Worm (Caenorhabditis elegans) whole organism, early embryonic: ENCODE measurements around the gene moa-1.

Experiments used
- B0310.2 ChIP-seq: sonication (generic microtip); optimal IDR thresholded peaks from 2 replicates; lab custom pipeline; 2016; ENCODE audit warnings: mild to moderate bottlenecking, missing genetic modification characterization, missing compliant biosample characterization
- F13C5.2 ChIP-seq: sonication (generic microtip); optimal IDR thresholded peaks from 2 replicates; lab custom pipeline; 2017; ENCODE audit warnings: mild to moderate bottlenecking, missing genetic modification characterization, inconsistent platforms, missing compliant biosample characterization
- aly-1 ChIP-seq: sonication (generic microtip); optimal IDR thresholded peaks from 2 replicates; lab custom pipeline; 2016; ENCODE audit warnings: missing genetic modification characterization, missing compliant biosample characterization
- ama-1 ChIP-seq: fragments of 150-350 bp; optimal IDR thresholded peaks from 2 replicates; lab custom pipeline; 2014
- ceh-13 ChIP-seq: fragments of 200-800 bp; sonication (Bioruptor generic); optimal IDR thresholded peaks from 2 replicates; lab custom pipeline; 2018; ENCODE audit warnings: mild to moderate bottlenecking, missing genetic modification characterization, missing compliant biosample characterization
- ceh-36 ChIP-seq: sonication (generic microtip); optimal IDR thresholded peaks from 2 replicates; lab custom pipeline; 2016; ENCODE audit warnings: missing genetic modification characterization, inconsistent platforms, missing compliant biosample characterization
- ets-7 ChIP-seq: sonication (generic microtip); optimal IDR thresholded peaks from 2 replicates; lab custom pipeline; 2016; ENCODE audit warnings: missing genotype, missing genetic modification characterization, missing compliant biosample characterization
- flt-1 ChIP-seq: fragments of 200-800 bp; sonication (Bioruptor generic); IDR thresholded peaks from 2 replicates; pipeline ENCODE4 v1.3.6; 2022; ENCODE audit warnings: missing genetic modification characterization, missing compliant biosample characterization
- hmbx-1 ChIP-seq: sonication (generic microtip); optimal IDR thresholded peaks from 2 replicates; lab custom pipeline; 2016; ENCODE audit warnings: mild to moderate bottlenecking, missing genetic modification characterization, missing compliant biosample characterization
- hmg-4 ChIP-seq: fragments of 200-800 bp; sonication (Bioruptor generic); optimal IDR thresholded peaks from 2 replicates; lab custom pipeline; 2018; ENCODE audit warnings: mild to moderate bottlenecking, missing genetic modification characterization, missing compliant biosample characterization
- hnd-1 ChIP-seq: sonication (generic microtip); optimal IDR thresholded peaks from 2 replicates; lab custom pipeline; 2016; ENCODE audit warnings: missing genetic modification characterization, missing compliant biosample characterization
- pes-1 ChIP-seq: fragments of 200-800 bp; sonication (Bioruptor generic); IDR thresholded peaks from 2 replicates; pipeline ENCODE4 v1.3.6; 2022; ENCODE audit warnings: missing genetic modification reagents, missing genetic modification characterization, missing compliant biosample characterization
- scrt-1 ChIP-seq: fragments of 200-800 bp; sonication (Bioruptor generic); IDR thresholded peaks from 2 replicates; pipeline ENCODE4 v1.3.6; 2022; ENCODE audit warnings: missing genetic modification characterization, missing compliant biosample characterization
- sea-1 ChIP-seq: fragments of 200-800 bp; sonication (Bioruptor generic); conservative IDR thresholded peaks from 2 replicates; pipeline ENCODE4 v1.3.6; 2022; ENCODE audit warnings: missing genetic modification characterization, missing compliant biosample characterization
- tbx-11 ChIP-seq: fragments of 200-800 bp; sonication (Bioruptor generic); IDR thresholded peaks from 2 replicates; pipeline ENCODE4 v1.3.6; 2022; ENCODE audit warnings: missing genetic modification characterization, missing compliant biosample characterization
- tbx-37 ChIP-seq: fragments of 200-800 bp; sonication (Bioruptor generic); conservative IDR thresholded peaks from 2 replicates; pipeline ENCODE4 v1.3.6; 2022; ENCODE audit warnings: missing genetic modification reagents, missing genetic modification characterization, missing compliant biosample characterization
- tra-4 ChIP-seq: sonication (generic microtip); optimal IDR thresholded peaks from 2 replicates; lab custom pipeline; 2017; ENCODE audit warnings: missing genetic modification characterization, missing compliant biosample characterization

The moa-1 gene

ce11 chrIII:1969802-1970201, at the start of gene moa-1:
Gene moa-1, minus strand, starts transcription at chrIII:1969902.
- no peak for TF ChIP-seq tra-4 (tag; lab: Kevin White, UChicago)
- no peak for TF ChIP-seq sea-1 (GFP tag; lab: Robert Waterston, UW)
- no peak for TF ChIP-seq flt-1 (GFP tag; lab: Robert Waterston, UW)
- no peak for TF ChIP-seq hmg-4 (GFP tag; lab: Kevin White, UChicago)
- no peak for TF ChIP-seq hnd-1 (tag; lab: Kevin White, UChicago)
- TF ChIP-seq pes-1 (GFP tag; lab: Robert Waterston, UW), result no peak
- no peak for TF ChIP-seq F13C5.2 (tag; lab: Kevin White, UChicago)
- no peak for TF ChIP-seq ceh-36 (tag; lab: Kevin White, UChicago)
- TF ChIP-seq tbx-37 (GFP tag; lab: Robert Waterston, UW), result no peak
- TF ChIP-seq aly-1 (tag; lab: Kevin White, UChicago), result no peak
- TF ChIP-seq ets-7, result no peak
- no peak for TF ChIP-seq ama-1 (lab: Kevin White, UChicago)
- no peak for TF ChIP-seq ceh-13 (GFP tag; lab: Kevin White, UChicago)
- TF ChIP-seq hmbx-1, result no peak
- no peak for TF ChIP-seq scrt-1 (GFP tag; lab: Robert Waterston, UW)
- no peak for TF ChIP-seq tbx-11 (GFP tag; lab: Robert Waterston, UW)
- TF ChIP-seq B0310.2 (tag; lab: Kevin White, UChicago), result no peak

DNA sequence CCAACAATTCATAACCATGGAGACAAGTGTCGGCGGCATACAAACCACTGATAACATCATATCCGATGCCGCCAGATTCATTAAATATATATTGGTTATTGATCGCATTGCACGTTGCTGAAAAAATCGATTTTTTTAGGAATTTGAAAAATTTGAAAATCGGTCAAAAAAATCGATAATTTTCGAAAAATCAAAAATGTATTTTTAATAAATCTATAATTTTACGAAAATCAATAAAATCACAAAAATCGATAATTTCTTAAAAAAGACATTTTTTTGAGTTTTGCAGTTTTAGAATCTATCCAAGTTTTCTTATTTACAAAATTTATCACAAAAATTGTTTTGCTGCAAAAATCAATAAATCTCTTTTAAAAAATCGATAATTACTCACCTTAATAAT, 45.8 kb upstream of the moa-1 start:
- TF ChIP-seq hmbx-1 (no peak), ama-1 (lab: Kevin White, UChicago) (no peak), scrt-1 (GFP tag; lab: Robert Waterston, UW) (no peak), tbx-11 (GFP tag; lab: Robert Waterston, UW) (no peak), flt-1 (GFP tag; lab: Robert Waterston, UW) (no peak), ceh-36 (tag; lab: Kevin White, UChicago) (no peak), tra-4 (tag; lab: Kevin White, UChicago) (no peak), ets-7 (no peak), hmg-4 (GFP tag; lab: Kevin White, UChicago) (no peak), aly-1 (tag; lab: Kevin White, UChicago) (no peak), hnd-1 (tag; lab: Kevin White, UChicago) (no peak), F13C5.2 (tag; lab: Kevin White, UChicago) (no peak), ceh-13 (GFP tag; lab: Kevin White, UChicago) (no peak), B0310.2 (tag; lab: Kevin White, UChicago) (no peak)

DNA sequence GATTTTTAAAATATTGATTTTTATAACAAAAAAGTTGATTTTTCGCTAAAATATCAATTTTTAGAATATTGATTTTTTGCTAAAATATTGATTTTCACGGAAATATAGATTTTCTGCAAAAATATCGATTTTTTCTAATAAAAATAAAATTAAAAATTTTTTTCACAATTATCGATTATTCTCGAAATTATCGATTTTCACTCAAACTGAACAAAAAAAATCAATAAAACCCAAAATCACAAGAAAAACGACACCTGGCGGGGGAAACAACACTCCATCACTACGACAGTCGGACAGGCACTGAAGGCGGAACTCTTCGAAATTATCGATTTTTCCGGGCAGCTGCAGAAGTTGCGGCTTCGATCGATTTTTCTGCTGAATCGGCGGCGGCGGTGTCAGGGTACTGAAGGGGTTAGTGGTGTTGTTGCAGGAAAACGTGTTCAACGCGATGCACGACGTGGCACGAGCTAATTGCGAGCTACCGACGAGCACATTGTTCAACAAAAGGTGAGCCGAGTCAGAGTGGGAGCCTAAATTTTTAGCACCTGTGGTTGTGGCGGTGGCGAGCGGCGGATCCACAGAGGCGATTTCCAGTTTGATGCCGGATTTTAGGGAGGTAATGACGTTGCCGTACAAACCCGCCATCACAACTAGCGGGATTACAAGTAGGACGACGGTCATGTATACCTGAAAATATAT, 43.6 kb upstream of the moa-1 start:
- TF ChIP-seq ceh-36 (tag; lab: Kevin White, UChicago) (no peak), flt-1 (GFP tag; lab: Robert Waterston, UW) (no peak), aly-1 (tag; lab: Kevin White, UChicago) (no peak), scrt-1 (GFP tag; lab: Robert Waterston, UW) (no peak), F13C5.2 (tag; lab: Kevin White, UChicago) (no peak), B0310.2 (tag; lab: Kevin White, UChicago) (no peak), hmbx-1 (no peak), tra-4 (tag; lab: Kevin White, UChicago) (no peak), hnd-1 (tag; lab: Kevin White, UChicago) (no peak), ets-7 (no peak), hmg-4 (GFP tag; lab: Kevin White, UChicago) (no peak), tbx-37 (GFP tag; lab: Robert Waterston, UW) (no peak), pes-1 (GFP tag; lab: Robert Waterston, UW) (no peak)

DNA sequence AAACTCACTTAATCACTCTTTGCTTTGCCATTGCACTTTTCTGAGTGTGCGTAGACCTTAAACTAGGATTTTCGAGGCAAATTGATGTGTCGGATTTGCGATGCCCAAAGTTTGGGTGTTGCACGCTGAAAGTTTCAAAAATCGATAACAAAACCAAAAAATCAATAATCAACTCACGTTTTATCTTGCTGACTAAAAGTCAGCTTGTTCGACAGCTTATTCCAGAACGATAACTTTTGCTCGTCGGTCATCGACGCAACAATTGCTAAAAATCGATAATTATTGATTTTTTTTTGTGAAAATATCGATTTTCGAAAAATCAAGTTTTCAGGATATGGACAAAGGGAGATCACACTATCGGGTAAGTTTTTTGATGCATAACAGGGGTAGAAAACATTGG, 42.9 kb upstream of the moa-1 start:
- TF ChIP-seq flt-1 (GFP tag; lab: Robert Waterston, UW), result no peak
- no peak for TF ChIP-seq hnd-1 (tag; lab: Kevin White, UChicago)
- TF ChIP-seq scrt-1 (GFP tag; lab: Robert Waterston, UW), result no peak
- TF ChIP-seq tbx-37 (GFP tag; lab: Robert Waterston, UW), result no peak
- no peak for TF ChIP-seq tbx-11 (GFP tag; lab: Robert Waterston, UW)
- no peak for TF ChIP-seq ceh-13 (GFP tag; lab: Kevin White, UChicago)
- TF ChIP-seq B0310.2 (tag; lab: Kevin White, UChicago), result no peak
- no peak for TF ChIP-seq sea-1 (GFP tag; lab: Robert Waterston, UW)
- TF ChIP-seq tra-4 (tag; lab: Kevin White, UChicago), result no peak
- TF ChIP-seq ama-1 (lab: Kevin White, UChicago), result no peak

ce11 chrIII:2008894-2009293, 39.2 kb upstream of the moa-1 start:
- TF ChIP-seq tbx-11 (GFP tag; lab: Robert Waterston, UW) (no peak), ceh-36 (tag; lab: Kevin White, UChicago) (no peak), pes-1 (GFP tag; lab: Robert Waterston, UW) (no peak), ceh-13 (GFP tag; lab: Kevin White, UChicago) (no peak), F13C5.2 (tag; lab: Kevin White, UChicago) (no peak), scrt-1 (GFP tag; lab: Robert Waterston, UW) (no peak), ets-7 (no peak), flt-1 (GFP tag; lab: Robert Waterston, UW) (no peak), B0310.2 (tag; lab: Kevin White, UChicago) (no peak), aly-1 (tag; lab: Kevin White, UChicago) (no peak), hnd-1 (tag; lab: Kevin White, UChicago) (no peak), hmbx-1 (no peak), sea-1 (GFP tag; lab: Robert Waterston, UW) (no peak), tra-4 (tag; lab: Kevin White, UChicago) (no peak), hmg-4 (GFP tag; lab: Kevin White, UChicago) (no peak), ama-1 (lab: Kevin White, UChicago) (no peak), tbx-37 (GFP tag; lab: Robert Waterston, UW) (no peak)

DNA sequence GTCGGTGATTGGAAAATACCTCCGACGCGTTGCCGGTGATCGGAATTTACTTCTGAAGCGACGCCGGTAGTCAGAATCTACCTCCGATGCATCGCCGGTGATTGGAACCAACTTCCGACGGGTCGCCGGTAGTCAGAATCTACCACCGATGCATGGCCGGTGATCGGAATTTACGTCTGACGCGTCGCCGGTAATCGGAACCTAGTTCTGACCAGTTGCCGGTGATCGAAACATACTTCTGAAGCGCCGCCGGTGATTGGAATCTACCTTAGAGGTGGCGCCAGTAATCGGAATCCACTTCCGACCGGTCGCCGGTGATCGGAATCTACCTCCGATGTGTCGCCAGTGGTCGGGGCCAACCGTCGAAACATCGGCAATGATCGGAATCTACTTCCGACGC, 38.6 kb upstream of the moa-1 start:
- TF ChIP-seq ceh-36 (tag; lab: Kevin White, UChicago) (no peak), ets-7 (no peak), hmg-4 (GFP tag; lab: Kevin White, UChicago) (no peak), tbx-37 (GFP tag; lab: Robert Waterston, UW) (no peak), B0310.2 (tag; lab: Kevin White, UChicago) (no peak), sea-1 (GFP tag; lab: Robert Waterston, UW) (no peak), aly-1 (tag; lab: Kevin White, UChicago) (no peak), ama-1 (lab: Kevin White, UChicago) (no peak), F13C5.2 (tag; lab: Kevin White, UChicago) (no peak), tbx-11 (GFP tag; lab: Robert Waterston, UW) (no peak), hnd-1 (tag; lab: Kevin White, UChicago) (no peak), scrt-1 (GFP tag; lab: Robert Waterston, UW) (no peak), pes-1 (GFP tag; lab: Robert Waterston, UW) (no peak), tra-4 (tag; lab: Kevin White, UChicago) (no peak), flt-1 (GFP tag; lab: Robert Waterston, UW) (no peak)
